Worm (Caenorhabditis elegans): ENCODE data around the gene Y6G8.15.

DNA sequence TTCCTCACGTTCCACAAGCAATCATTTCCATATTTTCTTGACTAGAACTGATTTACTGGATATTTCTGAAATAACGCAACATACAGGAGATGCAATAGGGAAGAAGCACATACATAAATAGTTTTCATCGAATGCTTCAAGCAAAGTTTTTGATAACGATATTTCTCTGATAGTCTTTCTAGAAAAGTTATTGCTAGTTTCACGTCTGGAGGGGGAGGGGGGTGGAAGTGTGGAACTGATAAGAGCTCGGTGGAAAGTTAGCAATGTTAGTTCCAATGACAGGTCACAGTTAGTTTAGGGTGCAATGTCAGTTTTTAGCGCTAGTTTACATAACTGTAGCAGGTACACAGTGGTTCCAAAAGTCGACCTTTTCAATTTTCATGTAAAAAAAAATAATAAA lies 6.4 kb upstream of the Y6G8.15 start, which contains the start of gene Y6G8.6:
- TF ChIP-seq lin-13 (tag; optimal IDR thresholded peaks at IDR 0.05): no peak
- no peak for TF ChIP-seq nhr-12 (tag; optimal IDR thresholded peaks at IDR 0.05)
- no peak for TF ChIP-seq ztf-11 (tag; optimal IDR thresholded peaks at IDR 0.05)
- TF ChIP-seq elt-3 (tag; optimal IDR thresholded peaks at IDR 0.05): no peak
- TF ChIP-seq drap-1 (GFP tag; optimal IDR thresholded peaks at IDR 0.05): no peak
- TF ChIP-seq mep-1 (tag; optimal IDR thresholded peaks at IDR 0.05): no peak
- TF ChIP-seq lsy-2 (tag; optimal IDR thresholded peaks at IDR 0.05): no peak
- no peak for TF ChIP-seq sem-2 (GFP tag; optimal IDR thresholded peaks at IDR 0.05)
- TF ChIP-seq unc-62 (GFP tag; optimal IDR thresholded peaks at IDR 0.05): no peak
- no peak for TF ChIP-seq snpc-4 (tag; optimal IDR thresholded peaks at IDR 0.05)
- no peak for TF ChIP-seq nhr-28 (tag; optimal IDR thresholded peaks at IDR 0.05)
- TF ChIP-seq elt-1 (tag; optimal IDR thresholded peaks at IDR 0.05; ENCODE audit: borderline replicate concordance, insufficient read depth): no peak
